Fruit fly (Drosophila melanogaster): ENCODE data around the gene olf413.

The olf413 gene

DNA sequence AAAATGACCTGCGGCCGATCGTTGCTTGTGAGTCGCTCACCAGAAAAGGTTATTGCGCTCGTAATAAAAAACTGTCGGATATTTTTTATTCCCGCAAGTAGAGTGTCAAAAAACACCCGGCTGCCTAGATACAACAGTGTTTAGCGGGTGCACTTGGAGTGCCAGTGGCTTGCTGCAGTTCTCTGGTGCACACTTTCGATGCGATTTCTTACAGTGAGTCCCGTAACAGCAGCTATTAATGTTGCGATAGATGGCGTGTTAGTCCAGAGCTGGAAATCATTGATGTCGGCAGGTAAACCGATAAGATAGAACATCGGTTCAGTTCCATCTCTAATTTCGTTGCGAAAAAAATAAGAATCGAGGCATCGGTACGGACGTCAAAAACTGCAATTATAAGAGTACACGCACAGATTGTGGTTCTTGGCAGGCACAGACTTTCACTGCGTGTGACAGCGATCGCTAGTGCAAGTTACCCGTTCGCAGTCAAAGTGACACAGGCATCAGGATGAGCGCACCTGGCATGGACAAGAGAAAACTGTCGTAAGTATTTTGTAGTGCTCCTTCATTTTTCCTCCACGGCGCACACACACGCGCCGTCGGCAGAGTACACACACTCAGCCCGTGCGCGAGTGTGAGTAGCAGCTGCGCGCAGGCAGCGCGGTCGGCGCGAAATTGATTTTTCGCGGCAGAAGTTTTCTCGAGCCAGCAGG, 131.5 kb downstream of the olf413 start, which contains the start of gene Csp (continued):
- TF ChIP-seq Asciz (GFP tag; optimal IDR thresholded peaks at IDR 0.05), result no peak
- no peak for TF ChIP-seq wor (GFP tag; IDR thresholded peaks at IDR 0.05)
- TF ChIP-seq Fer2 (tag; optimal IDR thresholded peaks at IDR 0.05), result no peak
- TF ChIP-seq HLH54F (GFP tag; optimal IDR thresholded peaks at IDR 0.05), result no peak
- no peak for TF ChIP-seq B-H1 (GFP tag; IDR thresholded peaks at IDR 0.05)
- 0 out of 2 replicates have a peak, but pooled peaks have one; percentile 14 for TF ChIP-seq Awh (GFP tag; IDR thresholded peaks at IDR 0.05)
- TF ChIP-seq Taf1 (GFP tag; IDR thresholded peaks at IDR 0.05), result no peak
- TF ChIP-seq CG16863 (GFP tag; optimal IDR thresholded peaks at IDR 0.05), result no peak
- TF ChIP-seq kni (GFP tag; optimal IDR thresholded peaks at IDR 0.05), result peak; percentile 63
- TF ChIP-seq zfh2 (GFP tag; optimal IDR thresholded peaks at IDR 0.05), result peak; percentile 12
- no peak for TF ChIP-seq sc (optimal IDR thresholded peaks at IDR 0.05)
- no peak for TF ChIP-seq sc (GFP tag; optimal IDR thresholded peaks at IDR 0.05)
- no peak for TF ChIP-seq dysf (GFP tag; IDR thresholded peaks at IDR 0.05)
- peak; percentile 56 for TF ChIP-seq Jarid2 (GFP tag; optimal IDR thresholded peaks at IDR 0.05)
- peak; percentile 76 for TF ChIP-seq sens (GFP tag)
- peak; percentile 32 for TF ChIP-seq mam (GFP tag; optimal IDR thresholded peaks at IDR 0.05)

DNA sequence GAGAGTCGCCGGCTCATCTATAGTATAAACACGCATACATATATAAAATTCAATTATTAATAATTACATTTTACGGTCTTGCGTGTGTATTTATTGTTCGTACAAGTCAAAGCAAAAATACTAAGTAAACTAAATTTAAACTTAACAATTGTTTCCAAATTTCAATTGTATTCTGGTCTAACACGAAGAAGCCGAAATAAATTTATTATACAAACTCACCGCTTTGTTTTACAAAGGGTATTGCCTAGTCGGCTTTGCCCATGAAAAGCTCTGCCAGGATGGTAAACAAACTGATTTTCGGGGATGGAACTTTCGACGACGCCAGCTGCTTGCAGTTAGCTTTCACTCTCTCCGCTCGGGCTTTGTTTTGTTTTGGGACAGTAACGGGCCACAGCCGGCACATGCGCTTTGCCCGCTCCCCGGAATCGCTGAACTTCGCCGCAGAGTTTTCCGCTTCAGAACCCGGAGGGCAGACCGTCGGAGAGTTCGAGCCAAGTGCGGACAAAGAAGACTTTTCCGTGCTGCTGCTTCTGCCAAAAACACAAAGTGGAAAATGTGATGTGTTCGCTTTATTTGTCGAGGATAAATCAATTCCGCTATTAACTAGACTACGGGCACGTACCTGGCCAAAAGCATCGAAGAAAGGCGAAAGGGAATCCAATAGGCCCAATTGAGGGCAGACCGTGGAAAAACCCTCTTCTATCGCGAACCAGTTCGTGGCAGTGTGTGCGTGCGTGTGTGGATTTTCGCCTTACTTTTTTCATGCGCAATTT, 137.8 kb downstream of the olf413 start, which contains the start of gene Srpk79D:
TSS of gene Srpk79D (plus strand) at position 457 of the 773 bp plus-strand sequence.
- TF ChIP-seq sima (GFP tag; optimal IDR thresholded peaks at IDR 0.05) (no peak), CG13894 (tag; optimal IDR thresholded peaks at IDR 0.05) (no peak), CG1602 (GFP tag; optimal IDR thresholded peaks at IDR 0.05) (no peak), CG6765 (GFP tag; optimal IDR thresholded peaks at IDR 0.05) (no peak), CG11504 (tag; optimal IDR thresholded peaks at IDR 0.05) (peak; percentile 8), chm (GFP tag; IDR thresholded peaks at IDR 0.05) (no peak), ara (GFP tag; IDR thresholded peaks at IDR 0.05) (0 out of 2 replicates have a peak, but pooled peaks have one; percentile 45), nerfin-1 (tag; optimal IDR thresholded peaks at IDR 0.05) (no peak), row (GFP tag; IDR thresholded peaks at IDR 0.05) (peak; percentile 57; the same call in 1 of the 3 replicates), pros (GFP tag; optimal IDR thresholded peaks at IDR 0.05) (no peak), CG8359 (GFP tag; optimal IDR thresholded peaks at IDR 0.05; ENCODE audit: borderline replicate concordance) (no peak), ewg (GFP tag; optimal IDR thresholded peaks at IDR 0.05) (peak; percentile 91), CG30403 (GFP tag; optimal IDR thresholded peaks at IDR 0.05) (peak; percentile 3), CG6175 (GFP tag; IDR thresholded peaks at IDR 0.05) (no peak), scrt (GFP tag; optimal IDR thresholded peaks at IDR 0.05) (no peak), CG18599 (GFP tag; optimal IDR thresholded peaks at IDR 0.05) (peak; percentile 25), mld (GFP tag; IDR thresholded peaks at IDR 0.05; ENCODE audit: partially characterized antibody) (no peak), mirr (GFP tag; optimal IDR thresholded peaks at IDR 0.05) (no peak), CG2120 (GFP tag; optimal IDR thresholded peaks at IDR 0.05) (no peak), Xrp1 (GFP tag; IDR thresholded peaks at IDR 0.05) (peak; percentile 24; the same call in 1 of the 2 replicates), crp (GFP tag; optimal IDR thresholded peaks at IDR 0.05) (peak in 1 of 2 experiments; percentile 40), D19A (tag; optimal IDR thresholded peaks at IDR 0.05) (peak; percentile 94), Med (GFP tag) (peak; percentile 77), vvl (GFP tag; IDR thresholded peaks at IDR 0.05) (0 out of 2 replicates have a peak, but pooled peaks have one; percentile 11), gt (GFP tag; IDR thresholded peaks at IDR 0.05) (no peak), CG6689 (GFP tag; IDR thresholded peaks at IDR 0.05) (no peak), ci (GFP tag; IDR thresholded peaks at IDR 0.05) (peak; percentile 59; the same call in 1 of the 3 replicates), sens (GFP tag) (peak; percentile 57), CG17361 (GFP tag; IDR thresholded peaks at IDR 0.05) (no peak), dpn (GFP tag; optimal IDR thresholded peaks at IDR 0.05) (no peak), CG4854 (GFP tag; optimal IDR thresholded peaks at IDR 0.05) (no peak), chinmo (GFP tag; IDR thresholded peaks at IDR 0.05; ENCODE audit: partially characterized antibody) (0 out of 4 replicates have a peak, but pooled peaks have one; percentile 48)
